ENCODE assay signal across 1 fruit fly cellular context in genomic region chrX:4100824-4101368, dm6.
TF ChIP-seq lines count a peak whose summit lies in the region.

Gene Cmtr1, minus strand, starts transcription at chrX:4101031.
Gene CG15375, plus strand, starts transcription at chrX:4101318.

TF ChIP-seq in whole organism, embryonic, 481 proteins besides CTCF, POLR2A, EP300 and RAD21 (continued from another document):
- TF ChIP-seq CG11398 (GFP tag; optimal IDR thresholded peaks at IDR 0.05; lab: Kevin White, UChicago) (no peak), HHEX (GFP tag; optimal IDR thresholded peaks at IDR 0.05; lab: Kevin White, UChicago) (no peak), CG13424 (tag; optimal IDR thresholded peaks at IDR 0.05; lab: Kevin White, UChicago) (no peak), Meics (GFP tag; optimal IDR thresholded peaks at IDR 0.05; lab: Kevin White, UChicago) (no peak), mld (GFP tag; IDR thresholded peaks at IDR 0.05; lab: Robert Waterston, UW; ENCODE audit: partially characterized antibody) (peak; percentile 71; the same call in 2 of the 3 replicates), CG10267 (tag; optimal IDR thresholded peaks at IDR 0.05; lab: Kevin White, UChicago) (peak; percentile 37), CG12659 (GFP tag; optimal IDR thresholded peaks at IDR 0.05; lab: Kevin White, UChicago) (peak; percentile 14), bbx (GFP tag; IDR thresholded peaks at IDR 0.05; lab: Robert Waterston, UW; ENCODE audit: partially characterized antibody) (peak; percentile 85), Dfd (GFP tag; optimal IDR thresholded peaks at IDR 0.05; lab: Kevin White, UChicago) (no peak), Scr (GFP tag; IDR thresholded peaks at IDR 0.05; lab: Robert Waterston, UW; ENCODE audit: partially characterized antibody) (peak; percentile 77), CG12071 (GFP tag; optimal IDR thresholded peaks at IDR 0.05; lab: Kevin White, UChicago) (no peak), Dref (GFP tag; IDR thresholded peaks at IDR 0.05; lab: Robert Waterston, UW) (peak; percentile 87), CG6272 (GFP tag; IDR thresholded peaks at IDR 0.05; lab: Robert Waterston, UW) (no peak), nmo (GFP tag; optimal IDR thresholded peaks at IDR 0.05; lab: Kevin White, UChicago) (peak; percentile 18), CG9797 (GFP tag; optimal IDR thresholded peaks at IDR 0.05; lab: Kevin White, UChicago) (peak; percentile 35), dpn (GFP tag; optimal IDR thresholded peaks at IDR 0.05; lab: Kevin White, UChicago) (no peak), unc-4 (GFP tag; IDR thresholded peaks at IDR 0.05; lab: Robert Waterston, UW; ENCODE audit: partially characterized antibody) (peak; percentile 81), CG14014 (GFP tag; IDR thresholded peaks at IDR 0.05; lab: Robert Waterston, UW) (no peak), MBD-R2 (GFP tag; IDR thresholded peaks at IDR 0.05; lab: Robert Waterston, UW) (peak; percentile 63), hb (GFP tag; IDR thresholded peaks at IDR 0.05; lab: Robert Waterston, UW; ENCODE audit: partially characterized antibody) (peak; percentile 72; the same call in 2 of the 3 replicates), CG8281 (tag; optimal IDR thresholded peaks at IDR 0.05; lab: Kevin White, UChicago) (no peak), abd-A (tag; optimal IDR thresholded peaks at IDR 0.05; lab: Kevin White, UChicago) (no peak), CG9437 (GFP tag; optimal IDR thresholded peaks at IDR 0.05; lab: Kevin White, UChicago) (no peak), yki (optimal IDR thresholded peaks at IDR 0.05; lab: Kevin White, UChicago) (no peak), Bgb (GFP tag; IDR thresholded peaks at IDR 0.05; lab: Robert Waterston, UW; ENCODE audit: partially characterized antibody) (peak; percentile 84), CG12769 (tag; optimal IDR thresholded peaks at IDR 0.05; lab: Kevin White, UChicago) (no peak), Xrp1 (GFP tag; IDR thresholded peaks at IDR 0.05; lab: Robert Waterston, UW) (no peak), Trl (optimal IDR thresholded peaks at IDR 0.05; lab: Kevin White, UChicago) (no peak), Trl (GFP tag; optimal IDR thresholded peaks at IDR 0.05; lab: Kevin White, UChicago) (no peak), pzg (GFP tag; optimal IDR thresholded peaks at IDR 0.05; lab: Kevin White, UChicago) (peak; percentile 80), sd (tag; optimal IDR thresholded peaks at IDR 0.05; lab: Kevin White, UChicago) (no peak), Med (GFP tag; lab: Kevin White, UChicago) (peak; percentile 25), MTF-1 (GFP tag; optimal IDR thresholded peaks at IDR 0.05; lab: Kevin White, UChicago; ENCODE audit: borderline replicate concordance) (no peak), CG9215 (GFP tag; IDR thresholded peaks at IDR 0.05; lab: Robert Waterston, UW) (no peak), ato (GFP tag; IDR thresholded peaks at IDR 0.05; lab: Robert Waterston, UW; ENCODE audit: partially characterized antibody) (peak; percentile 80), CG8290 (GFP tag; optimal IDR thresholded peaks at IDR 0.05; lab: Kevin White, UChicago) (no peak), CG8290 (tag; optimal IDR thresholded peaks at IDR 0.05; lab: Kevin White, UChicago) (no peak), Rfx (GFP tag; IDR thresholded peaks at IDR 0.05; lab: Robert Waterston, UW) (no peak), ems (GFP tag; optimal IDR thresholded peaks at IDR 0.05; lab: Kevin White, UChicago) (no peak), E2f2 (GFP tag; IDR thresholded peaks at IDR 0.05; lab: Robert Waterston, UW) (peak; percentile 92), Sin3A (optimal IDR thresholded peaks at IDR 0.05; lab: Kevin White, UChicago) (peak; percentile 2), BEAF-32 (GFP tag; optimal IDR thresholded peaks at IDR 0.05; lab: Kevin White, UChicago) (peak; percentile 76)
